Fruit fly (Drosophila melanogaster) whole organism, wandering third instar larva: ENCODE results near the gene msi.

Experiments used
- N ChIP-seq: fragments of >200 bp; optimal IDR thresholded peaks from 2 replicates; lab custom pipeline; 2018; ENCODE audit warnings: missing biosample characterization, missing external identifiers, missing genetic modification characterization
- psq ChIP-seq: fragments of 200-800 bp; sonication (Bioruptor generic); optimal IDR thresholded peaks from 3 replicates; lab custom pipeline; 2017; ENCODE audit warnings: missing biosample characterization, mild to moderate bottlenecking, missing genetic modification characterization, moderate library complexity

dm6 chr3R:25512750-25513149 is 3.2 kb upstream of the msi start:
- no peak for TF ChIP-seq psq (GFP tag; lab: Kevin White, UChicago)
- peak; percentile 22 for TF ChIP-seq N (GFP tag; lab: Kevin White, UChicago)
